Fruit fly (Drosophila melanogaster): ENCODE results near the gene DIP-epsilon.

DIP-epsilon gene

DNA sequence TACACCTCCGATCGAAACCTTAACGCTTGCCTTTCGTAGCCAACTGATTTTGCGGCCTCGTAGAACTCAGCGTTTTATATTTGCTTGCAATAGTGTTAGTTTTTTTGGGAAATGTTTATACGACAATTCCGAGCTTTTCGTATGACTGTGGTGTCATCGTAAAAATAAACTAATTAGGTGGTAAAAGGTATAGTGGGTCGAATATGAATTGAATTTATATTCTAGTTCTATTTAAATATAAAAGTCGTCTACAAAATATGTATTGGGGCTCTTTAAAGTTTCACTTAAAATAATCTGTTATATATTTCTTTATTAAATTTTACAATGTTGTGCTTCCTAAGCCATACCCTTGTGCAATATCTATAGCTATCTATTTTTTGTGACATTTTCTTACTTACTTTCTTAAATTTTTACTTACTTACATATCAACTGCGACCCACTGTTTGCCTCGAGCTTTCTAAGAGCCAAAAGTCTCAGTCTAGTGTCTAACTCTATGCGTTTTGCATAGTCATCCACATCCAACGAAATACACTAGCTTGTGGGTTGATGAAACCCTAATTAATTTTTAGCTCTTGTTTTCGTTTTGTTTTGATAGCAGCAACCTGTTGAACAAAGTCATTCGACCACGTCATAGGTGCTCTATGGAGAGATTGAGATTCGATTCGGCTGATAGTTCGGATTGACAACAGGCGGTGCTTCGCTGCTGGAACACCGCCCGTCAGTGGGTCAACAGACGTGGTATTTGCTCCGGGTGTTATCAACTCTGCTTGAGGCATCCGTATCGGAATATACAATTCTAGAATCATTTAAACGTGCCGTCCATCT lies 59.9 kb downstream of the DIP-epsilon start, which contains the start of gene CG9498 (continued):
- TF ChIP-seq sima (GFP tag; optimal IDR thresholded peaks at IDR 0.05) (no peak), Kr (GFP tag; optimal IDR thresholded peaks at IDR 0.05) (no peak), dimm (GFP tag; IDR thresholded peaks at IDR 0.05) (peak; percentile 67), Elba2 (GFP tag; optimal IDR thresholded peaks at IDR 0.05) (no peak), Pdp1 (GFP tag; optimal IDR thresholded peaks at IDR 0.05) (peak in 1 of 2 experiments; percentile 44), sens (GFP tag) (peak; percentile 89), rib (GFP tag; IDR thresholded peaks at IDR 0.05) (no peak), nerfin-2 (GFP tag; IDR thresholded peaks at IDR 0.05; ENCODE audit: partially characterized antibody) (no peak), twi (tag; optimal IDR thresholded peaks at IDR 0.05) (peak; percentile 33), Hey (tag; optimal IDR thresholded peaks at IDR 0.05) (no peak), Usf (GFP tag; optimal IDR thresholded peaks at IDR 0.05) (peak; percentile 58), zf30C (GFP tag; optimal IDR thresholded peaks at IDR 0.05) (no peak), Taf1 (GFP tag; IDR thresholded peaks at IDR 0.05) (peak; percentile 95), gfzf (GFP tag; optimal IDR thresholded peaks at IDR 0.05) (no peak), ato (GFP tag; IDR thresholded peaks at IDR 0.05; ENCODE audit: partially characterized antibody) (no peak), z (GFP tag; IDR thresholded peaks at IDR 0.05) (no peak), CG17912 (GFP tag; optimal IDR thresholded peaks at IDR 0.05) (no peak), CG17186 (GFP tag; optimal IDR thresholded peaks at IDR 0.05) (no peak), lov (optimal IDR thresholded peaks at IDR 0.05) (no peak), lov (GFP tag; IDR thresholded peaks at IDR 0.05) (0 out of 3 replicates have a peak, but pooled peaks have one; percentile 45), CG34224 (GFP tag; IDR thresholded peaks at IDR 0.05; ENCODE audit: partially characterized antibody) (no peak), CG4328 (GFP tag; optimal IDR thresholded peaks at IDR 0.05) (peak; percentile 78), CG42726 (GFP tag; IDR thresholded peaks at IDR 0.05; ENCODE audit: partially characterized antibody) (no peak), CG11723 (GFP tag; optimal IDR thresholded peaks at IDR 0.05) (peak; percentile 44), CG14710 (tag; optimal IDR thresholded peaks at IDR 0.05) (peak; percentile 8), grau (tag; optimal IDR thresholded peaks at IDR 0.05) (peak; percentile 91), E2f1 (GFP tag; IDR thresholded peaks at IDR 0.05) (peak; percentile 77), Rx (GFP tag; IDR thresholded peaks at IDR 0.05) (peak; percentile 66), kay (GFP tag; optimal IDR thresholded peaks at IDR 0.05) (no peak), cas (GFP tag; IDR thresholded peaks at IDR 0.05) (peak; percentile 86), fd3F (GFP tag; optimal IDR thresholded peaks at IDR 0.05) (peak; percentile 76), Max (GFP tag; optimal IDR thresholded peaks at IDR 0.05) (peak; percentile 49), pros (GFP tag; optimal IDR thresholded peaks at IDR 0.05) (no peak), Doc3 (GFP tag; IDR thresholded peaks at IDR 0.05; ENCODE audit: partially characterized antibody) (no peak), CG13123 (GFP tag; optimal IDR thresholded peaks at IDR 0.05) (no peak), D19B (GFP tag; optimal IDR thresholded peaks at IDR 0.05) (peak; percentile 89), CG12299 (tag; optimal IDR thresholded peaks at IDR 0.05) (peak; percentile 79), CG4404 (GFP tag; IDR thresholded peaks at IDR 0.05) (peak; percentile 63), sc (optimal IDR thresholded peaks at IDR 0.05) (no peak), sc (GFP tag; optimal IDR thresholded peaks at IDR 0.05) (peak; percentile 26), CG14441 (GFP tag; IDR thresholded peaks at IDR 0.05) (peak; percentile 83), Jarid2 (GFP tag; optimal IDR thresholded peaks at IDR 0.05) (peak; percentile 57), fd102C (GFP tag; optimal IDR thresholded peaks at IDR 0.05) (no peak), CG5245 (GFP tag; optimal IDR thresholded peaks at IDR 0.05) (no peak), CG11696 (GFP tag; IDR thresholded peaks at IDR 0.05) (peak; percentile 64), CG17328 (GFP tag; IDR thresholded peaks at IDR 0.05) (peak; percentile 50), CG3407 (GFP tag; optimal IDR thresholded peaks at IDR 0.05) (peak; percentile 9), corto (GFP tag; optimal IDR thresholded peaks at IDR 0.05) (no peak)
